Worm (Caenorhabditis elegans) whole organism, mixed stage, embryonic: ENCODE measurements around the gene R10E4.6.

ENCODE experiments used
- lin-13 ChIP-seq: fragments of 150-350 bp; optimal IDR thresholded peaks from 2 replicates; lab custom pipeline; 2014; ENCODE audit warnings: missing biosample characterization, missing genetic modification characterization
- lsy-2 ChIP-seq: fragments of 150-350 bp; optimal IDR thresholded peaks from 2 replicates; lab custom pipeline; 2014; ENCODE audit warnings: missing biosample characterization, missing genetic modification characterization
- snpc-4 ChIP-seq: fragments of 150-350 bp; optimal IDR thresholded peaks from 2 replicates; lab custom pipeline; 2014; ENCODE audit warnings: missing biosample characterization, missing genetic modification characterization
- zip-8 ChIP-seq: fragments of 150-350 bp; optimal IDR thresholded peaks from 2 replicates; lab custom pipeline; 2014; ENCODE audit warnings: missing biosample characterization, missing genetic modification characterization

- TF ChIP-seq lin-13 (tag; lab: Kevin White, UChicago) (no peak), zip-8 (tag; lab: Kevin White, UChicago) (no peak), snpc-4 (tag; lab: Kevin White, UChicago) (no peak), lsy-2 (tag; lab: Kevin White, UChicago) (no peak)
Measured at ce11 chrIII:4302293-4302692, 9.1 kb downstream of the R10E4.6 start, which contains the start of gene R10E4.9.
